Fruit fly (Drosophila melanogaster) whole organism, embryonic: ENCODE data around the gene CycG.
A peak's percentile ranks its signal among the peaks of the same experiment; 100 is the strongest.

Experiments used
- Adf1 ChIP-seq: fragments of 200-800 bp; sonication (Bioruptor generic); IDR thresholded peaks from 2 replicates; pipeline ENCODE4 v1.3.6; 2022; ENCODE audit warnings: missing biosample characterization, missing genetic modification characterization
- Atf3 ChIP-seq: fragments of 200-800 bp; sonication (Bioruptor generic); optimal IDR thresholded peaks from 3 replicates; lab custom pipeline; 2016; ENCODE audit warnings: missing biosample characterization, missing genetic modification characterization
- CG10267 ChIP-seq: fragments of 200-800 bp; sonication (Bioruptor generic); optimal IDR thresholded peaks from 2 replicates; lab custom pipeline; 2018; ENCODE audit warnings: missing biosample characterization, mild to moderate bottlenecking, missing genetic modification characterization, moderate library complexity
- CG10462 ChIP-seq: fragments of 200-800 bp; sonication (Bioruptor generic); optimal IDR thresholded peaks from 2 replicates; lab custom pipeline; 2016; ENCODE audit warnings: missing biosample characterization, missing genetic modification characterization
- CG12071 ChIP-seq: fragments of 200-800 bp; sonication (Bioruptor generic); optimal IDR thresholded peaks from 3 replicates; lab custom pipeline; 2018; ENCODE audit warnings: missing biosample characterization, mild to moderate bottlenecking, missing genetic modification characterization
- CG13624 ChIP-seq: fragments of 200-800 bp; sonication (Bioruptor generic); optimal IDR thresholded peaks from 2 replicates; lab custom pipeline; 2016; ENCODE audit warnings: missing biosample characterization, missing genetic modification characterization
- CG1529 ChIP-seq: fragments of 200-800 bp; sonication (Bioruptor generic); optimal IDR thresholded peaks from 3 replicates; lab custom pipeline; 2018; ENCODE audit warnings: missing biosample characterization, missing genetic modification characterization
- CG15601 ChIP-seq: fragments of 200-800 bp; sonication (Bioruptor generic); optimal IDR thresholded peaks from 3 replicates; lab custom pipeline; 2019; ENCODE audit warnings: missing biosample characterization, mild to moderate bottlenecking, missing genetic modification characterization, moderate library complexity
- CG31388 ChIP-seq: fragments of 200-800 bp; sonication (Bioruptor generic); optimal IDR thresholded peaks from 2 replicates; lab custom pipeline; 2016; ENCODE audit warnings: missing biosample characterization, missing genetic modification characterization
- CG3163 ChIP-seq: fragments of 200-800 bp; sonication (Bioruptor generic); optimal IDR thresholded peaks from 3 replicates; lab custom pipeline; 2016; ENCODE audit warnings: missing biosample characterization, missing genetic modification characterization
- CG42726 ChIP-seq: fragments of 200-800 bp; sonication (Bioruptor generic); IDR thresholded peaks from 2 replicates; pipeline ENCODE4 v1.3.6; 2022; ENCODE audit warnings: missing biosample characterization, missing genetic modification characterization; ENCODE audit not compliant: partially characterized antibody
- CG5953 ChIP-seq: fragments of 200-800 bp; sonication (Bioruptor generic); IDR thresholded peaks from 2 replicates; pipeline ENCODE4 v1.3.6; 2022; ENCODE audit warnings: missing biosample characterization, missing genetic modification characterization
- CG7928 ChIP-seq: fragments of 200-800 bp; sonication (Bioruptor generic); optimal IDR thresholded peaks from 2 replicates; lab custom pipeline; 2017; ENCODE audit warnings: missing biosample characterization, mild to moderate bottlenecking, missing genetic modification characterization
- CG8765 ChIP-seq: fragments of 200-800 bp; sonication (Bioruptor generic); IDR thresholded peaks from 2 replicates; pipeline ENCODE4 v1.3.6; 2022; ENCODE audit warnings: missing biosample characterization, missing genetic modification characterization
- CG9437 ChIP-seq: fragments of 200-800 bp; sonication (Bioruptor generic); optimal IDR thresholded peaks from 2 replicates; lab custom pipeline; 2018; ENCODE audit warnings: missing biosample characterization, mild to moderate bottlenecking, missing genetic modification characterization
- CG9609 ChIP-seq: fragments of 200-800 bp; sonication (Bioruptor generic); optimal IDR thresholded peaks from 3 replicates; lab custom pipeline; 2016; ENCODE audit warnings: missing biosample characterization, missing genetic modification characterization
- CrebB ChIP-seq: fragments of 200-800 bp; sonication (Bioruptor generic); optimal IDR thresholded peaks from 3 replicates; lab custom pipeline; 2018; ENCODE audit warnings: missing biosample characterization, mild to moderate bottlenecking, missing genetic modification characterization
- Deaf1 ChIP-seq: fragments of 200-800 bp; optimal IDR thresholded peaks from 3 replicates; lab custom pipeline; 2019; ENCODE audit warnings: missing biosample characterization, mild to moderate bottlenecking, missing genetic modification characterization, moderate library complexity
- Dref ChIP-seq: fragments of 200-800 bp; sonication (Bioruptor generic); IDR thresholded peaks from 2 replicates; pipeline ENCODE4 v1.3.6; 2022; ENCODE audit warnings: missing biosample characterization, missing genetic modification characterization
- E2f1 ChIP-seq: fragments of 200-800 bp; sonication (Bioruptor generic); IDR thresholded peaks from 2 replicates; pipeline ENCODE4 v1.3.6; 2022; ENCODE audit warnings: missing biosample characterization, missing genetic modification characterization
- HHEX ChIP-seq: fragments of 200-800 bp; sonication (Bioruptor generic); optimal IDR thresholded peaks from 3 replicates; lab custom pipeline; 2017; ENCODE audit warnings: missing biosample characterization, mild to moderate bottlenecking, missing genetic modification characterization, missing genetic modification reagents
- Hsf ChIP-seq: fragments of 200-800 bp; sonication (Bioruptor generic); optimal IDR thresholded peaks from 3 replicates; lab custom pipeline; 2016; ENCODE audit warnings: missing biosample characterization, missing genetic modification characterization
- Mrtf ChIP-seq: fragments of 200-800 bp; sonication (Bioruptor generic); IDR thresholded peaks from 3 replicates; pipeline ENCODE4 v1.3.6; 2022; ENCODE audit warnings: missing biosample characterization, missing genetic modification characterization
- Nf-YB ChIP-seq: fragments of 200-800 bp; sonication (Bioruptor generic); optimal IDR thresholded peaks from 3 replicates; lab custom pipeline; 2019; ENCODE audit warnings: missing biosample characterization, mild to moderate bottlenecking, missing genetic modification characterization, moderate library complexity
- Pdp1 ChIP-seq, 2 experiments: fragments of 200-800 bp; sonication (Bioruptor generic); optimal IDR thresholded peaks; 3 replicates each; lab custom pipeline; 2016; ENCODE audit warnings: missing biosample characterization in 2 of 2, missing genetic modification characterization in 2 of 2, mild to moderate bottlenecking in 1 of 2, moderate library complexity in 1 of 2
- Sin3A ChIP-seq: fragments of >200 bp; optimal IDR thresholded peaks from 2 replicates; lab custom pipeline; 2018
- Spps ChIP-seq: fragments of 200-800 bp; sonication (Bioruptor generic); optimal IDR thresholded peaks from 2 replicates; lab custom pipeline; 2018; ENCODE audit warnings: missing biosample characterization, mild to moderate bottlenecking, missing genetic modification characterization
- TFAM ChIP-seq: fragments of 200-800 bp; sonication (Bioruptor generic); optimal IDR thresholded peaks from 2 replicates; lab custom pipeline; 2017; ENCODE audit warnings: missing biosample characterization, missing genetic modification characterization, inconsistent platforms
- al ChIP-seq: fragments of 200-800 bp; sonication (Bioruptor generic); IDR thresholded peaks from 2 replicates; pipeline ENCODE4 v1.3.6; 2022; ENCODE audit warnings: missing biosample characterization, missing genetic modification characterization
- caup ChIP-seq: fragments of 200-800 bp; sonication (Bioruptor generic); optimal IDR thresholded peaks from 3 replicates; lab custom pipeline; 2017; ENCODE audit warnings: missing biosample characterization, mild to moderate bottlenecking, missing genetic modification characterization, moderate library complexity; ENCODE audit not compliant: severe bottlenecking
- cg ChIP-seq: fragments of 200-800 bp; sonication (Bioruptor generic); optimal IDR thresholded peaks from 3 replicates; lab custom pipeline; 2019; ENCODE audit warnings: missing biosample characterization, mild to moderate bottlenecking, missing genetic modification characterization, moderate library complexity
- danr ChIP-seq: fragments of 200-800 bp; sonication (Bioruptor generic); IDR thresholded peaks from 2 replicates; pipeline ENCODE4 v1.3.6; 2022; ENCODE audit warnings: missing biosample characterization, missing genetic modification characterization
- disco-r ChIP-seq: fragments of 200-800 bp; sonication (Bioruptor generic); optimal IDR thresholded peaks from 2 replicates; lab custom pipeline; 2016; ENCODE audit warnings: missing biosample characterization, missing genetic modification characterization
- dpn ChIP-seq, 2 experiments: fragments of 200-800 bp; sonication (Bioruptor generic); optimal IDR thresholded peaks; 3 replicates each; lab custom pipeline; 2016; ENCODE audit warnings: missing biosample characterization in 2 of 2, missing genetic modification characterization in 2 of 2
- exex ChIP-seq: fragments of 200-800 bp; sonication (Bioruptor generic); optimal IDR thresholded peaks from 4 replicates; lab custom pipeline; 2018; ENCODE audit warnings: missing biosample characterization, mild to moderate bottlenecking, missing genetic modification characterization, moderate library complexity
- fru ChIP-seq: fragments of >200 bp; optimal IDR thresholded peaks from 2 replicates; lab custom pipeline; 2017
- grn ChIP-seq: fragments of 200-800 bp; sonication (Bioruptor generic); optimal IDR thresholded peaks from 3 replicates; lab custom pipeline; 2017; ENCODE audit warnings: missing biosample characterization, missing genetic modification characterization
- gsb-n ChIP-seq: fragments of 200-800 bp; sonication (Bioruptor generic); optimal IDR thresholded peaks from 3 replicates; lab custom pipeline; 2018; ENCODE audit warnings: missing biosample characterization, mild to moderate bottlenecking, missing genetic modification characterization
- hth ChIP-seq: fragments of >200 bp; optimal IDR thresholded peaks from 2 replicates; lab custom pipeline; 2017; ENCODE audit warnings: inconsistent platforms
- inv ChIP-seq: fragments of 200-800 bp; sonication (Bioruptor generic); IDR thresholded peaks from 2 replicates; pipeline ENCODE4 v1.3.6; 2022; ENCODE audit warnings: missing biosample characterization, missing genetic modification characterization; ENCODE audit not compliant: partially characterized antibody
- lab ChIP-seq: fragments of 200-800 bp; sonication (Bioruptor generic); optimal IDR thresholded peaks from 3 replicates; lab custom pipeline; 2017; ENCODE audit warnings: missing biosample characterization, missing genetic modification characterization, mild to moderate bottlenecking, moderate library complexity, missing genetic modification reagents
- mld ChIP-seq: fragments of 200-800 bp; sonication (Bioruptor generic); IDR thresholded peaks from 3 replicates; pipeline ENCODE4 v1.3.6; 2022; ENCODE audit warnings: missing biosample characterization, missing genetic modification characterization; ENCODE audit not compliant: partially characterized antibody
- phol ChIP-seq: fragments of 200-800 bp; sonication (Bioruptor generic); optimal IDR thresholded peaks from 3 replicates; lab custom pipeline; 2018; ENCODE audit warnings: missing biosample characterization, mild to moderate bottlenecking, missing genetic modification characterization, moderate library complexity
- psq ChIP-seq: fragments of 200-800 bp; sonication (Bioruptor generic); optimal IDR thresholded peaks from 2 replicates; lab custom pipeline; 2017; ENCODE audit warnings: missing biosample characterization, missing genetic modification characterization
- sc ChIP-seq, 3 experiments: fragments of >200 bp in 2 of 3; fragments of 200-800 bp in 1 of 3; sonication (Bioruptor generic) in 1 of 3; optimal IDR thresholded peaks; 2 replicates in 2 of 3; 3 replicates in 1 of 3; lab custom pipeline; 2017; ENCODE audit warnings: mild to moderate bottlenecking in 1 of 3, missing biosample characterization in 1 of 3, missing genetic modification characterization in 1 of 3, missing genetic modification reagents in 1 of 3
- sisA ChIP-seq: fragments of 200-800 bp; sonication (Bioruptor generic); IDR thresholded peaks from 2 replicates; pipeline ENCODE4 v1.3.6; 2022; ENCODE audit warnings: missing biosample characterization, missing genetic modification characterization
- sqz ChIP-seq: fragments of 200-800 bp; sonication (Bioruptor generic); optimal IDR thresholded peaks from 3 replicates; lab custom pipeline; 2018; ENCODE audit warnings: missing biosample characterization, mild to moderate bottlenecking, missing genetic modification characterization
- trem ChIP-seq: fragments of 200-800 bp; optimal IDR thresholded peaks from 3 replicates; lab custom pipeline; 2019; ENCODE audit warnings: missing biosample characterization, mild to moderate bottlenecking, missing genetic modification characterization, moderate library complexity
- twi ChIP-seq: fragments of 200-800 bp; optimal IDR thresholded peaks from 2 replicates; lab custom pipeline; 2019; ENCODE audit warnings: missing biosample characterization, mild to moderate bottlenecking, missing genetic modification characterization, moderate library complexity

The CycG gene

dm6 chr3R:31610639-31611594 is 1.5 kb downstream of the CycG start, which contains the start of gene Med (continued):
- TF ChIP-seq exex (peak; percentile 45), sc (optimal IDR thresholded peaks at IDR 0.05; lab: Kevin White, UChicago) (no peak), sc (GFP tag; optimal IDR thresholded peaks at IDR 0.05; lab: Kevin White, UChicago) (no peak), CG13624 (GFP tag; lab: Kevin White, UChicago) (peak; percentile 25), Spps (tag; lab: Kevin White, UChicago) (no peak), CG5953 (GFP tag; lab: Robert Waterston, UW) (no peak), Pdp1 (GFP tag; optimal IDR thresholded peaks at IDR 0.05; lab: Kevin White, UChicago) (peak in 1 of 2 experiments; percentile 86), CG15601 (tag; lab: Kevin White, UChicago) (peak; percentile 42), danr (GFP tag; lab: Robert Waterston, UW) (no peak), TFAM (GFP tag; lab: Kevin White, UChicago) (no peak), inv (GFP tag; lab: Robert Waterston, UW) (no peak), CG9437 (GFP tag; lab: Kevin White, UChicago) (no peak), phol (tag; lab: Kevin White, UChicago) (peak; percentile 36), Deaf1 (tag; lab: Kevin White, UChicago) (no peak), CrebB (tag; lab: Kevin White, UChicago) (no peak), Atf3 (GFP tag; lab: Kevin White, UChicago) (no peak), psq (GFP tag; lab: Kevin White, UChicago) (peak; percentile 40), CG10462 (GFP tag; lab: Kevin White, UChicago) (no peak), Adf1 (no peak), Dref (GFP tag; lab: Robert Waterston, UW) (no peak), HHEX (GFP tag; lab: Kevin White, UChicago) (no peak), sqz (peak; percentile 58), mld (GFP tag; lab: Robert Waterston, UW) (no peak), Mrtf (GFP tag; lab: Robert Waterston, UW) (no peak), Sin3A (lab: Kevin White, UChicago) (peak; percentile 91), CG42726 (GFP tag; lab: Robert Waterston, UW) (no peak), trem (tag; lab: Kevin White, UChicago) (peak; percentile 72), sisA (GFP tag; lab: Robert Waterston, UW) (no peak), CG12071 (GFP tag; lab: Kevin White, UChicago) (no peak), disco-r (GFP tag; lab: Kevin White, UChicago) (no peak), CG1529 (no peak), cg (peak; percentile 85), Nf-YB (GFP tag; lab: Kevin White, UChicago) (no peak), CG8765 (GFP tag; lab: Robert Waterston, UW) (no peak), fru (lab: Kevin White, UChicago) (no peak), caup (GFP tag; lab: Kevin White, UChicago) (no peak), Hsf (GFP tag; lab: Kevin White, UChicago) (no peak), lab (no peak), dpn (GFP tag; optimal IDR thresholded peaks at IDR 0.05; lab: Kevin White, UChicago) (no peak), hth (lab: Kevin White, UChicago) (no peak), gsb-n (tag; lab: Kevin White, UChicago) (no peak), CG7928 (GFP tag; lab: Kevin White, UChicago) (no peak), CG9609 (GFP tag; lab: Kevin White, UChicago) (no peak), CG31388 (GFP tag; lab: Kevin White, UChicago) (no peak), al (GFP tag; lab: Robert Waterston, UW) (no peak), CG10267 (tag; lab: Kevin White, UChicago) (peak; percentile 42), CG3163 (GFP tag; lab: Kevin White, UChicago) (no peak), twi (tag; lab: Kevin White, UChicago) (no peak), E2f1 (GFP tag; lab: Robert Waterston, UW) (no peak), grn (GFP tag; lab: Kevin White, UChicago) (peak; percentile 55)
